Worm (Caenorhabditis elegans) whole organism, L3 larva: Measurements from ENCODE around the gene F42A10.6.

ENCODE experiments used
- R02D3.7 ChIP-seq: fragments of 150-350 bp; optimal IDR thresholded peaks from 2 replicates; lab custom pipeline; 2014; ENCODE audit warnings: missing biosample characterization, missing genetic modification characterization
- ZK546.5 ChIP-seq: sonication (generic microtip); optimal IDR thresholded peaks from 2 replicates; lab custom pipeline; 2017; ENCODE audit warnings: missing biosample characterization, missing genetic modification characterization
- aly-2 ChIP-seq: fragments of 150-350 bp; optimal IDR thresholded peaks from 2 replicates; lab custom pipeline; 2014; ENCODE audit warnings: missing biosample characterization, missing genetic modification characterization
- ama-1 ChIP-seq: fragments of 150-350 bp; optimal IDR thresholded peaks from 2 replicates; lab custom pipeline; 2018
- ceh-16 ChIP-seq: sonication (generic microtip); optimal IDR thresholded peaks from 2 replicates; lab custom pipeline; 2017; ENCODE audit warnings: missing biosample characterization, missing genetic modification characterization
- ceh-28 ChIP-seq: fragments of 150-350 bp; optimal IDR thresholded peaks from 2 replicates; lab custom pipeline; 2014; ENCODE audit warnings: missing biosample characterization, missing genetic modification reagents, missing genetic modification characterization
- ceh-82 ChIP-seq: fragments of 150-350 bp; optimal IDR thresholded peaks from 2 replicates; lab custom pipeline; 2014; ENCODE audit warnings: missing biosample characterization, missing genetic modification characterization
- ceh-9 ChIP-seq: sonication (generic microtip); optimal IDR thresholded peaks from 2 replicates; lab custom pipeline; 2018; ENCODE audit warnings: missing biosample characterization, missing genetic modification characterization
- daf-12 ChIP-seq: fragments of 150-350 bp; optimal IDR thresholded peaks from 2 replicates; lab custom pipeline; 2014; ENCODE audit warnings: missing biosample characterization, missing genetic modification reagents, missing genetic modification characterization
- egl-27 ChIP-seq: sonication (generic microtip); optimal IDR thresholded peaks from 4 replicates; lab custom pipeline; 2017; ENCODE audit warnings: missing biosample characterization, missing genetic modification reagents, missing genetic modification characterization
- egl-5 ChIP-seq: fragments of 150-350 bp; optimal IDR thresholded peaks from 2 replicates; lab custom pipeline; 2017; ENCODE audit warnings: missing biosample characterization, missing genetic modification reagents, missing genetic modification characterization, inconsistent platforms
- elt-1 ChIP-seq: fragments of 150-350 bp; optimal IDR thresholded peaks from 2 replicates; lab custom pipeline; 2014; ENCODE audit warnings: missing biosample characterization, missing genetic modification characterization
- elt-2 ChIP-seq: sonication (generic microtip); optimal IDR thresholded peaks from 2 replicates; lab custom pipeline; 2016; ENCODE audit warnings: missing genetic modification reagents, mild to moderate bottlenecking, missing genetic modification characterization, missing compliant biosample characterization
- elt-3 ChIP-seq, 3 experiments: fragments of 150-350 bp in 1 of 3; sonication (generic microtip) in 2 of 3; optimal IDR thresholded peaks; 2 replicates in 2 of 3; 4 replicates in 1 of 3; lab custom pipeline; 2014 to 2017; ENCODE audit warnings: missing biosample characterization in 3 of 3, missing genetic modification characterization in 3 of 3
- eor-1 ChIP-seq, 2 experiments: fragments of 150-350 bp; optimal IDR thresholded peaks; 2 replicates each; lab custom pipeline; 2014 to 2018; ENCODE audit warnings: missing biosample characterization in 2 of 2, missing genetic modification characterization in 2 of 2
- fkh-10 ChIP-seq: sonication (generic microtip); optimal IDR thresholded peaks from 2 replicates; lab custom pipeline; 2017; ENCODE audit warnings: missing biosample characterization, missing genetic modification reagents, missing genetic modification characterization
- fkh-2 ChIP-seq: fragments of 150-350 bp; optimal IDR thresholded peaks from 2 replicates; lab custom pipeline; 2014; ENCODE audit warnings: missing biosample characterization, missing genetic modification reagents, missing genetic modification characterization
- fos-1 ChIP-seq: fragments of 150-350 bp; optimal IDR thresholded peaks from 2 replicates; lab custom pipeline; 2014; ENCODE audit warnings: missing biosample characterization, missing genetic modification characterization
- hmg-11 ChIP-seq: sonication (generic microtip); optimal IDR thresholded peaks from 2 replicates; lab custom pipeline; 2016; ENCODE audit warnings: missing genetic modification characterization, missing compliant biosample characterization
- jun-1 ChIP-seq: fragments of 150-350 bp; optimal IDR thresholded peaks from 2 replicates; lab custom pipeline; 2014; ENCODE audit warnings: missing biosample characterization, missing genetic modification reagents, missing genetic modification characterization
- lin-15B ChIP-seq: fragments of 150-350 bp; optimal IDR thresholded peaks from 2 replicates; lab custom pipeline; 2014; ENCODE audit warnings: missing biosample characterization, missing genetic modification characterization
- lin-39 ChIP-seq: fragments of 150-350 bp; optimal IDR thresholded peaks from 2 replicates; lab custom pipeline; 2018; ENCODE audit warnings: missing biosample characterization, missing genetic modification reagents, missing genetic modification characterization
- lsy-12 ChIP-seq: sonication (generic microtip); optimal IDR thresholded peaks from 2 replicates; lab custom pipeline; 2016; ENCODE audit warnings: mild to moderate bottlenecking, missing genetic modification characterization, missing compliant biosample characterization
- mdl-1 ChIP-seq: fragments of 150-350 bp; optimal IDR thresholded peaks from 2 replicates; lab custom pipeline; 2014; ENCODE audit warnings: missing biosample characterization, missing genetic modification characterization
- mml-1 ChIP-seq: fragments of 150-350 bp; sonication (generic microtip); optimal IDR thresholded peaks from 3 replicates; lab custom pipeline; 2014; ENCODE audit warnings: missing biosample characterization, missing genetic modification characterization
- nfya-1 ChIP-seq: sonication (generic microtip); optimal IDR thresholded peaks from 2 replicates; lab custom pipeline; 2017; ENCODE audit warnings: missing genetic modification characterization, mild to moderate bottlenecking, missing compliant biosample characterization, antibody characterized with exemption, moderate library complexity; ENCODE audit not compliant: insufficient read depth
- nhr-11 ChIP-seq: fragments of 150-350 bp; optimal IDR thresholded peaks from 2 replicates; lab custom pipeline; 2014; ENCODE audit warnings: missing biosample characterization, missing genetic modification characterization
- nhr-12 ChIP-seq: fragments of 150-350 bp; optimal IDR thresholded peaks from 2 replicates; lab custom pipeline; 2014; ENCODE audit warnings: missing biosample characterization, missing genetic modification characterization
- nhr-23 ChIP-seq: fragments of 150-350 bp; optimal IDR thresholded peaks from 2 replicates; lab custom pipeline; 2014; ENCODE audit warnings: missing biosample characterization, missing genetic modification reagents, missing genetic modification characterization
- nhr-237 ChIP-seq: fragments of 150-350 bp; optimal IDR thresholded peaks from 2 replicates; lab custom pipeline; 2014; ENCODE audit warnings: missing biosample characterization, missing genetic modification characterization
- nhr-25 ChIP-seq: sonication (generic microtip); optimal IDR thresholded peaks from 2 replicates; lab custom pipeline; 2017; ENCODE audit warnings: missing biosample characterization, missing genetic modification characterization
- nhr-28 ChIP-seq: fragments of 150-350 bp; optimal IDR thresholded peaks from 2 replicates; lab custom pipeline; 2014; ENCODE audit warnings: missing biosample characterization, missing genetic modification characterization
- nhr-43 ChIP-seq: sonication (generic microtip); optimal IDR thresholded peaks from 2 replicates; lab custom pipeline; 2016; ENCODE audit warnings: mild to moderate bottlenecking, missing genetic modification characterization, missing compliant biosample characterization; ENCODE audit not compliant: poor library complexity, severe bottlenecking
- nhr-67 ChIP-seq: fragments of 150-350 bp; optimal IDR thresholded peaks from 2 replicates; lab custom pipeline; 2014; ENCODE audit warnings: missing biosample characterization, missing genetic modification characterization
- nhr-76 ChIP-seq: fragments of 150-350 bp; sonication (generic microtip); optimal IDR thresholded peaks from 5 replicates; lab custom pipeline; 2014; ENCODE audit warnings: missing biosample characterization, missing genetic modification characterization
- nhr-77 ChIP-seq: fragments of 150-350 bp; optimal IDR thresholded peaks from 2 replicates; lab custom pipeline; 2014; ENCODE audit warnings: missing biosample characterization, missing genetic modification characterization
- pha-4 ChIP-seq: fragments of 150-350 bp; optimal IDR thresholded peaks from 2 replicates; lab custom pipeline; 2014; ENCODE audit warnings: missing biosample characterization, missing genetic modification reagents, missing genetic modification characterization
- pqm-1 ChIP-seq: fragments of 150-350 bp; optimal IDR thresholded peaks from 2 replicates; lab custom pipeline; 2017; ENCODE audit warnings: missing biosample characterization, missing genetic modification characterization, inconsistent platforms
- sea-2 ChIP-seq: fragments of 150-350 bp; sonication (generic microtip); optimal IDR thresholded peaks from 4 replicates; lab custom pipeline; 2014; ENCODE audit warnings: missing biosample characterization, missing genetic modification reagents, missing genetic modification characterization
- skn-1 ChIP-seq: fragments of 150-350 bp; optimal IDR thresholded peaks from 2 replicates; lab custom pipeline; 2014; ENCODE audit warnings: missing biosample characterization, missing genetic modification characterization
- snpc-4 ChIP-seq: fragments of 150-350 bp; optimal IDR thresholded peaks from 2 replicates; lab custom pipeline; 2014; ENCODE audit warnings: missing biosample characterization, missing genetic modification characterization
- tbx-2 ChIP-seq: sonication (generic microtip); optimal IDR thresholded peaks from 2 replicates; lab custom pipeline; 2016; ENCODE audit warnings: mild to moderate bottlenecking, missing genetic modification characterization, missing compliant biosample characterization
- unc-39 ChIP-seq: sonication (generic microtip); optimal IDR thresholded peaks from 4 replicates; lab custom pipeline; 2017; ENCODE audit warnings: missing biosample characterization, missing genetic modification characterization
- unc-62 ChIP-seq: fragments of 150-350 bp; sonication (generic microtip); optimal IDR thresholded peaks from 4 replicates; lab custom pipeline; 2014; ENCODE audit warnings: missing biosample characterization, missing genetic modification reagents, missing genetic modification characterization
- zag-1 ChIP-seq: fragments of 150-350 bp; optimal IDR thresholded peaks from 2 replicates; lab custom pipeline; 2014; ENCODE audit warnings: missing biosample characterization, missing genetic modification characterization
- ztf-11 ChIP-seq: fragments of 150-350 bp; optimal IDR thresholded peaks from 2 replicates; lab custom pipeline; 2014; ENCODE audit warnings: missing biosample characterization, missing genetic modification characterization
- ztf-4 ChIP-seq: fragments of 150-350 bp; optimal IDR thresholded peaks from 2 replicates; lab custom pipeline; 2014; ENCODE audit warnings: missing biosample characterization, missing genetic modification characterization

The F42A10.6 gene

ce11 chrIII:6206161-6206853, 29.6 kb upstream of the F42A10.6 start, which contains the start of the genes sna-3 and rps-3:
sna-3 (minus strand) TSS chrIII:6206211.
rps-3 (plus strand) TSS chrIII:6206803.
- TF ChIP-seq nhr-25 (tag; lab: Kevin White, UChicago) (peak; percentile 83), R02D3.7 (tag; lab: Kevin White, UChicago) (peak; percentile 62), nhr-237 (tag; lab: Kevin White, UChicago) (no peak), fkh-10 (no peak), tbx-2 (no peak), elt-2 (tag; lab: Kevin White, UChicago) (peak; percentile 47), nhr-11 (tag; lab: Kevin White, UChicago) (peak; percentile 31), lsy-12 (tag; lab: Kevin White, UChicago) (peak; percentile 29), nhr-12 (tag; lab: Kevin White, UChicago) (no peak), lin-15B (tag; lab: Kevin White, UChicago) (peak; percentile 84), aly-2 (tag; lab: Kevin White, UChicago) (no peak), unc-39 (tag; lab: Kevin White, UChicago) (no peak), zag-1 (tag; lab: Kevin White, UChicago) (no peak), eor-1 (tag; optimal IDR thresholded peaks at IDR 0.05; lab: Kevin White, UChicago) (no peak), unc-62 (GFP tag; lab: Kevin White, UChicago) (no peak), pha-4 (tag; lab: Kevin White, UChicago) (peak; percentile 92), pqm-1 (peak; percentile 65), lin-39 (tag; lab: Kevin White, UChicago) (peak; percentile 63), nhr-77 (tag; lab: Kevin White, UChicago) (no peak), mdl-1 (no peak), snpc-4 (tag; lab: Kevin White, UChicago) (no peak), nhr-76 (no peak), fos-1 (no peak), ztf-11 (no peak), daf-12 (tag; lab: Kevin White, UChicago) (no peak), ceh-82 (tag; lab: Kevin White, UChicago) (no peak), nhr-28 (no peak), ceh-28 (tag; lab: Kevin White, UChicago) (peak; percentile 57), elt-1 (tag; lab: Kevin White, UChicago) (no peak), mml-1 (no peak), jun-1 (peak; percentile 8), ama-1 (peak; percentile 40), egl-5 (tag; lab: Kevin White, UChicago) (peak; percentile 34), fkh-2 (no peak), egl-27 (no peak), nhr-23 (tag; lab: Kevin White, UChicago) (peak; percentile 76), nhr-43 (tag; lab: Kevin White, UChicago) (peak; percentile 43), nfya-1 (tag; lab: Kevin White, UChicago) (peak; percentile 90), nhr-67 (no peak), ztf-4 (no peak), ceh-16 (tag; lab: Kevin White, UChicago) (no peak), sea-2 (GFP tag; lab: Kevin White, UChicago) (no peak), ZK546.5 (tag; lab: Kevin White, UChicago) (no peak), hmg-11 (tag; lab: Kevin White, UChicago) (peak; percentile 73), ceh-9 (tag; lab: Kevin White, UChicago) (no peak), elt-3 (tag; optimal IDR thresholded peaks at IDR 0.05; lab: Kevin White, UChicago) (no peak), skn-1 (tag; lab: Kevin White, UChicago) (no peak)
